Fruit fly (Drosophila melanogaster): ENCODE measurements around the gene cv-c.

Gene cv-c

dm6 chr3R:14419386-14420043 lies 62.0 kb downstream of the cv-c start:
- no peak for TF ChIP-seq net (GFP tag; optimal IDR thresholded peaks at IDR 0.05)
- no peak for TF ChIP-seq dsx (GFP tag; optimal IDR thresholded peaks at IDR 0.05; ENCODE audit: poor library complexity, severe bottlenecking)
- TF ChIP-seq Sox102F (GFP tag; optimal IDR thresholded peaks at IDR 0.05) = peak; percentile 38
- TF ChIP-seq CG6854 (GFP tag; optimal IDR thresholded peaks at IDR 0.05) = no peak
- TF ChIP-seq CG3919 (GFP tag; optimal IDR thresholded peaks at IDR 0.05) = peak; percentile 20
- no peak for TF ChIP-seq Eip75B (GFP tag; optimal IDR thresholded peaks at IDR 0.05)
- no peak for TF ChIP-seq Ets96B (tag; optimal IDR thresholded peaks at IDR 0.05)
- TF ChIP-seq Hr4 (GFP tag; optimal IDR thresholded peaks at IDR 0.05) = no peak
- no peak for TF ChIP-seq Sox14 (GFP tag; optimal IDR thresholded peaks at IDR 0.05)
- TF ChIP-seq Hr38 (GFP tag; optimal IDR thresholded peaks at IDR 0.05) = no peak
- peak; percentile 34 for TF ChIP-seq CG6792 (GFP tag; optimal IDR thresholded peaks at IDR 0.05)
- TF ChIP-seq Smox (GFP tag; optimal IDR thresholded peaks at IDR 0.05) = no peak
- TF ChIP-seq Eip93F (GFP tag; optimal IDR thresholded peaks at IDR 0.05) = no peak
- peak; percentile 34 for TF ChIP-seq CG31627 (GFP tag; optimal IDR thresholded peaks at IDR 0.05)
- peak; percentile 12 for TF ChIP-seq achi (GFP tag; optimal IDR thresholded peaks at IDR 0.05)
- TF ChIP-seq Eip78C (GFP tag) = peak; percentile 87
- TF ChIP-seq CG8632 (GFP tag; optimal IDR thresholded peaks at IDR 0.05) = peak; percentile 8
- no peak for TF ChIP-seq salr (GFP tag; optimal IDR thresholded peaks at IDR 0.05)
- no peak for TF ChIP-seq CG11294 (GFP tag; IDR thresholded peaks at IDR 0.05)
- TF ChIP-seq CG7368 (GFP tag; optimal IDR thresholded peaks at IDR 0.05) = no peak
- peak; percentile 44 for TF ChIP-seq Met (GFP tag; optimal IDR thresholded peaks at IDR 0.05)
- TF ChIP-seq CG9139 (GFP tag; optimal IDR thresholded peaks at IDR 0.05) = no peak
- no peak for TF ChIP-seq CG32006 (GFP tag; optimal IDR thresholded peaks at IDR 0.05)
- peak; percentile 15 for TF ChIP-seq Ets21C (GFP tag; optimal IDR thresholded peaks at IDR 0.05)
- TF ChIP-seq CG3032 (tag; optimal IDR thresholded peaks at IDR 0.05) = no peak
- TF ChIP-seq CG6276 (GFP tag; optimal IDR thresholded peaks at IDR 0.05) = no peak
- peak; percentile 25 for TF ChIP-seq lz (GFP tag; optimal IDR thresholded peaks at IDR 0.05)
- no peak for TF ChIP-seq CG16779 (tag; optimal IDR thresholded peaks at IDR 0.05)
- no peak for TF ChIP-seq Lpt (GFP tag; optimal IDR thresholded peaks at IDR 0.05)
- TF ChIP-seq CG4318 (GFP tag; optimal IDR thresholded peaks at IDR 0.05) = no peak
- TF ChIP-seq CG6163 (GFP tag; IDR thresholded peaks at IDR 0.05) = no peak
- TF ChIP-seq Hr39 (GFP tag; optimal IDR thresholded peaks at IDR 0.05) = peak; percentile 31
- no peak for TF ChIP-seq CG10669 (GFP tag; optimal IDR thresholded peaks at IDR 0.05)
- peak; percentile 8 for TF ChIP-seq CG11902 (GFP tag; optimal IDR thresholded peaks at IDR 0.05)
- no peak for TF ChIP-seq ss (GFP tag; optimal IDR thresholded peaks at IDR 0.05)
- no peak for TF ChIP-seq fd59A (GFP tag; optimal IDR thresholded peaks at IDR 0.05)
- no peak for TF ChIP-seq CG11762 (GFP tag; optimal IDR thresholded peaks at IDR 0.05; ENCODE audit: insufficient read depth)
- no peak for TF ChIP-seq CG15336 (GFP tag; IDR thresholded peaks at IDR 0.05)
- TF ChIP-seq pdm3 (GFP tag; optimal IDR thresholded peaks at IDR 0.05) = peak; percentile 36
- TF ChIP-seq acj6 (GFP tag; optimal IDR thresholded peaks at IDR 0.05) = peak; percentile 6
- TF ChIP-seq OdsH (GFP tag; optimal IDR thresholded peaks at IDR 0.05) = peak; percentile 17
- TF ChIP-seq Gug (GFP tag; IDR thresholded peaks at IDR 0.05) = no peak
- no peak for TF ChIP-seq CG6808 (GFP tag; optimal IDR thresholded peaks at IDR 0.05)
- peak; percentile 75 for TF ChIP-seq Blimp-1 (GFP tag; optimal IDR thresholded peaks at IDR 0.05)
- TF ChIP-seq fd85E (GFP tag; optimal IDR thresholded peaks at IDR 0.05) = no peak
- TF ChIP-seq esn (GFP tag; optimal IDR thresholded peaks at IDR 0.05) = peak; percentile 55
- TF ChIP-seq eg (GFP tag; IDR thresholded peaks at IDR 0.05) = no peak
- TF ChIP-seq CG34406 (GFP tag; optimal IDR thresholded peaks at IDR 0.05) = peak; percentile 27
- TF ChIP-seq Sox15 (GFP tag; optimal IDR thresholded peaks at IDR 0.05) = no peak
- TF ChIP-seq dac (GFP tag; optimal IDR thresholded peaks at IDR 0.05) = no peak
- no peak for TF ChIP-seq fkh (GFP tag; optimal IDR thresholded peaks at IDR 0.05)
- TF ChIP-seq svp (GFP tag) = peak; percentile 24

Measured in whole organism, prepupa.